Worm (Caenorhabditis elegans) whole organism, mixed stage, embryonic: ENCODE data around the gene cpg-19.
A peak's percentile ranks its signal among the peaks of the same experiment; 100 is the strongest.

Experiments
- bed-3 ChIP-seq: fragments of 200-800 bp; sonication (Bioruptor generic); optimal IDR thresholded peaks from 3 replicates; lab custom pipeline; 2018; ENCODE audit warnings: mild to moderate bottlenecking, missing genetic modification characterization, moderate library complexity, missing compliant biosample characterization
- sptf-1 ChIP-seq: sonication (generic microtip); optimal IDR thresholded peaks from 2 replicates; lab custom pipeline; 2017; ENCODE audit warnings: mild to moderate bottlenecking, missing genetic modification characterization, moderate library complexity, missing compliant biosample characterization

Gene cpg-19

DNA sequence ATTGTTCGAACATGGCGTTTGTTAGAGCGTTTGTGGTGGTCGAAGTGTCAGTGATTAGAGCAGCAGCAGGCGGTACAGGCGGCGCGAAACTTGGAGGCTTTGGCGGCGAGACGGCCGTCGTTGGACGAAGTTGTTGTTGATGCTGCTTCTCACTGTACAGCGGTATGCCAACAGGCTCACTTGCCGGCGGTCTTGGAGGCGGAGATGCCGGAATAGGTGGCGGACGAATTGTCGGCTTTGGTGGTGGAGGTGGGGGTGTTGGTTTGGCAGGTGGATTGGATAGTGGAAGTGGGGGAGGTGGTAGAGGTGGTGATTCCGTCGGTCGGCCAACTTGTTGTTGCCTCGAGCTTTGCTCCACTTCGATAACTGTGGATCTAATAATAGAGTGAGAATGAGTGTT, 49.6 kb downstream of the cpg-19 start:
- TF ChIP-seq bed-3 (GFP tag; lab: Kevin White, UChicago) (no peak), sptf-1 (peak; percentile 18)
